Worm (Caenorhabditis elegans) whole organism, L4/young adult: ENCODE results near the gene F22B7.1.

Experiments
- W03F9.2 ChIP-seq: fragments of 150-350 bp; optimal IDR thresholded peaks from 2 replicates; lab custom pipeline; 2014; ENCODE audit warnings: missing biosample characterization, missing genetic modification characterization
- him-1 ChIP-seq: sonication (generic microtip); optimal IDR thresholded peaks from 2 replicates; lab custom pipeline; 2016; ENCODE audit warnings: missing genotype, missing genetic modification reagents, missing genetic modification characterization, missing compliant biosample characterization

DNA sequence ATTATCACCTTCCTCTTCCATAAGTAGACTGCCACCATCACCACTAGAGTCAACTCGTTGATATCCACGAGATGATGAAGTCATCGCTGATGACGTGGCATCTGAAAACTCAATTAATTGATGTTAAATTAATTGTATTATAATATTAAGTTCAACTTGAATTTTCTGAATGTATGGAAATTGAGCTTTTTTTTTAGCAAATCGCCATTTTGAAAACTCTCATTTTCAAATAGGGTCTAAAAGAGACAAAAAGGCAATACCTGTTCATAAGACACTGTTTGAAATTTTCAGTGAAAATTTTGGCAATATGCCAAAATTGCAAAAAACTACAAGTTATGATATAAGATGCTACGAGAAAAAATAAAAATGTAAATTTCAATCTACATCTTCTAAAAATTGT is 21.5 kb upstream of the F22B7.1 start, which contains the start of gene twk-7:
- TF ChIP-seq him-1 (tag; lab: Kevin White, UChicago) (no peak), W03F9.2 (no peak)
